Worm (Caenorhabditis elegans): Measurements from ENCODE around the gene F28F8.7.

Gene F28F8.7

DNA sequence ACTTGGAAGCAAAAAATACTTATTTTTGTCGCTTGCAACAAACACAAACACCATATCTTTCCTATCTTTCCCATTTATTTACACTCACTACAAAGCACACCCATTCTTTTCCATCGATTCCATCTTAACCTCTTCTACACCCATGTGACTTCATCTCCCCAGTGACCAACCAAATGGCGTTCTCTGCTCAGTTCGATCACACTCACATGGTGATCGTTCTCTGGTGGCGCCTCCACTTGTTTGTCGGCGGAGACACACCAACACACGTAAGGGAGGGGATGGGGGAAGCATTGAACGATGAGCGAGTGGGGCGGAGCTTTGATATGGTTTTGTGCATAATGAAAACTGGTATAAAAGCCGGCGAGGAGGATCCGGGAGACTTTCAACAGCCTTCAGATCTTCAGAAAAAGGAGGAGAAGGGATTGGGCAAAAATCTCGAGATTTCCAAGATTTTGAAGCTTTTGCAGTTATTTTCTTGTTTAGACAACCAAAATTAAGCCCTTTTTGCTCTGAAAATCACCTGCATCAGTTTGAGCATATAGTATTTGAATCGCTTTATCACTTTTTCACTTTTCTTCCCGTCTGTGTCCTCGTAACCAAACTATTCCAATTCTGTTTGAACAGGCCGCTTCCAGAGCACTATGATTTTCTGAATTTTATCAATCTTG, 23.8 kb downstream of the F28F8.7 start (continued):
- no peak for TF ChIP-seq sdz-12 (GFP tag; optimal IDR thresholded peaks at IDR 0.05)
- peak; percentile 75 to 79 for TF ChIP-seq lsy-2 (tag; optimal IDR thresholded peaks at IDR 0.05)
- peak; percentile 96 for TF ChIP-seq ama-1 (optimal IDR thresholded peaks at IDR 0.05)
- peak; percentile 30 for TF ChIP-seq ztf-7 (tag; optimal IDR thresholded peaks at IDR 0.05)
- TF ChIP-seq nhr-28 (tag; optimal IDR thresholded peaks at IDR 0.05) = peak; percentile 98
- TF ChIP-seq Y48G9A.11 (GFP tag; IDR thresholded peaks at IDR 0.05) = no peak
- TF ChIP-seq nhr-102 (tag; optimal IDR thresholded peaks at IDR 0.05) = peak; percentile 74
- TF ChIP-seq F37D6.2 (tag; optimal IDR thresholded peaks at IDR 0.05) = peak; percentile 34
- TF ChIP-seq nhr-77 (tag; optimal IDR thresholded peaks at IDR 0.05) = peak; percentile 96
- TF ChIP-seq dve-1 (tag; optimal IDR thresholded peaks at IDR 0.05; ENCODE audit: insufficient read depth) = peak; percentile 86
- TF ChIP-seq hmg-1.1 (GFP tag; IDR thresholded peaks at IDR 0.05) = peak; percentile 60; the same call in 1 of the 2 replicates
- no peak for TF ChIP-seq zfp-3 (GFP tag; conservative IDR thresholded peaks at IDR 0.05)
- peak; percentile 93 for TF ChIP-seq nhr-11 (tag; optimal IDR thresholded peaks at IDR 0.05)
- no peak for TF ChIP-seq daf-19 (GFP tag; conservative IDR thresholded peaks at IDR 0.05)
- TF ChIP-seq nhr-10 (tag; optimal IDR thresholded peaks at IDR 0.05) = peak; percentile 67
- TF ChIP-seq nhr-6 (tag; optimal IDR thresholded peaks at IDR 0.05) = peak; percentile 67
- TF ChIP-seq Y5F2A.4 (GFP tag; optimal IDR thresholded peaks at IDR 0.05) = no peak
- TF ChIP-seq dpl-1 (GFP tag; optimal IDR thresholded peaks at IDR 0.05) = peak; percentile 64
- TF ChIP-seq zag-1 (tag; optimal IDR thresholded peaks at IDR 0.05) = no peak
- TF ChIP-seq aha-1 (tag) = peak; percentile 99
- peak; percentile 76 for TF ChIP-seq duxl-1 (tag; optimal IDR thresholded peaks at IDR 0.05; ENCODE audit: poor library complexity)
- peak; percentile 63 for TF ChIP-seq mes-2 (tag; optimal IDR thresholded peaks at IDR 0.05; ENCODE audit: poor library complexity, severe bottlenecking)
- peak in 1 of 2 experiments; percentile 99 for TF ChIP-seq unc-62 (GFP tag; optimal IDR thresholded peaks at IDR 0.05 in 1 of 2)
- TF ChIP-seq unc-62 (tag; optimal IDR thresholded peaks at IDR 0.05) = no peak
- TF ChIP-seq nhr-48 (tag; optimal IDR thresholded peaks at IDR 0.05) = peak; percentile 65

DNA sequence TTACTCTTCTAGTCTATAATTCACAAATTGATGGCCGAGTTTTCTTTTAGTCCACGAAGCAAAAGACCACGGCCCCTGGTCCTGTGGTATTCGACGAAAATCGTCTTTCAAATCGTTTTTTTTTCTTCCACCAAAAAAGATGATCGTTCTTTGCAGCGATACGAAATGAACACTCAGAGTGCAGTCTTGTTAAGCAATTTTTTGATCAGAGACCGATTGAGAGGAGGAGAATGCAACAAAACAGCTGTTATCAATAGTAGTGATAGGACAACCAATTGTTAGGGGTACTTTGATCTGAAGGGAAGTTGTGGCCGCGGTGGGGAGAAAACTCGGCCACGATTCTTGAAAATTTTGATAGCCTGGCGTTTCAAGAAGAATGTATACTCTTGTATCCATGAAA, 26.4 kb downstream of the F28F8.7 start:
- TF ChIP-seq hlh-30 (tag; optimal IDR thresholded peaks at IDR 0.05; ENCODE audit: insufficient read depth) (peak; percentile 35), mep-1 (tag; optimal IDR thresholded peaks at IDR 0.05) (peak; percentile 53), daf-16 (GFP tag; optimal IDR thresholded peaks at IDR 0.05) (peak in 1 of 2 experiments; percentile 48), daf-16 (tag; optimal IDR thresholded peaks at IDR 0.05) (peak; percentile 82), egl-27 (tag; optimal IDR thresholded peaks at IDR 0.05) (peak; percentile 30), hlh-11 (tag; optimal IDR thresholded peaks at IDR 0.05) (peak; percentile 76), nhr-77 (tag; optimal IDR thresholded peaks at IDR 0.05) (peak; percentile 68), dmd-8 (GFP tag; IDR thresholded peaks at IDR 0.05) (no peak), hif-1 (tag; optimal IDR thresholded peaks at IDR 0.05) (peak in 1 of 2 experiments; percentile 28), mxl-3 (GFP tag; optimal IDR thresholded peaks at IDR 0.05) (peak; percentile 15), mes-2 (tag; optimal IDR thresholded peaks at IDR 0.05; ENCODE audit: poor library complexity, severe bottlenecking) (peak; percentile 50), nhr-10 (tag; optimal IDR thresholded peaks at IDR 0.05) (peak; percentile 34), pha-4 (GFP tag; IDR thresholded peaks at IDR 0.05) (0 out of 2 replicates have a peak, but pooled peaks have one; percentile 12), pha-4 (tag; optimal IDR thresholded peaks at IDR 0.05) (no peak), ceh-28 (tag; optimal IDR thresholded peaks at IDR 0.05) (no peak), nhr-28 (tag; optimal IDR thresholded peaks at IDR 0.05) (peak; percentile 79), nhr-48 (tag; optimal IDR thresholded peaks at IDR 0.05) (peak; percentile 69), dve-1 (tag; optimal IDR thresholded peaks at IDR 0.05; ENCODE audit: insufficient read depth) (peak; percentile 57), D1046.2 (GFP tag; IDR thresholded peaks at IDR 0.05) (no peak), pqm-1 (tag; optimal IDR thresholded peaks at IDR 0.05) (peak; percentile 37), lsy-2 (tag; optimal IDR thresholded peaks at IDR 0.05) (peak in 1 of 2 experiments; percentile 26), tra-1 (GFP tag; IDR thresholded peaks at IDR 0.05) (0 out of 2 replicates have a peak, but pooled peaks have one; percentile 36), ceh-44 (GFP tag; IDR thresholded peaks at IDR 0.05) (no peak), unc-130 (GFP tag; optimal IDR thresholded peaks at IDR 0.05) (no peak), dpl-1 (GFP tag; optimal IDR thresholded peaks at IDR 0.05) (peak; percentile 7), aha-1 (tag) (peak; percentile 25), hmg-1.1 (GFP tag; IDR thresholded peaks at IDR 0.05) (peak; percentile 19; the same call in 1 of the 2 replicates), dmd-6 (GFP tag; IDR thresholded peaks at IDR 0.05) (peak; percentile 81), nhr-11 (tag; optimal IDR thresholded peaks at IDR 0.05) (peak; percentile 40), Y105C5A.15 (GFP tag; IDR thresholded peaks at IDR 0.05) (no peak), mdl-1 (tag; optimal IDR thresholded peaks at IDR 0.05) (peak in 1 of 2 experiments; percentile 69), nhr-102 (tag; optimal IDR thresholded peaks at IDR 0.05) (peak; percentile 62)
